Worm (Caenorhabditis elegans) whole organism, young adult: Measurements from ENCODE around the gene K02E11.7.

ENCODE experiments used
- F22D6.2 ChIP-seq: sonication (generic microtip); optimal IDR thresholded peaks from 2 replicates; lab custom pipeline; 2016; ENCODE audit warnings: mild to moderate bottlenecking, missing genetic modification characterization, missing compliant biosample characterization
- ceh-91 ChIP-seq: fragments of 200-800 bp; sonication (Bioruptor generic); IDR thresholded peaks from 2 replicates; pipeline ENCODE4 v1.3.6; 2022; ENCODE audit warnings: missing genetic modification reagents, missing genetic modification characterization, missing compliant biosample characterization
- die-1 ChIP-seq: sonication (generic microtip); optimal IDR thresholded peaks from 2 replicates; lab custom pipeline; 2016; ENCODE audit warnings: missing genotype, mild to moderate bottlenecking, missing genetic modification characterization, missing compliant biosample characterization
- lin-54 ChIP-seq: fragments of 200-800 bp; sonication (Bioruptor generic); optimal IDR thresholded peaks from 2 replicates; lab custom pipeline; 2018; ENCODE audit warnings: mild to moderate bottlenecking, missing genetic modification characterization, missing compliant biosample characterization
- nfya-2 ChIP-seq: fragments of 200-800 bp; sonication (Bioruptor generic); IDR thresholded peaks from 2 replicates; pipeline ENCODE4 v1.3.6; 2022; ENCODE audit warnings: missing genetic modification reagents, missing genetic modification characterization, missing compliant biosample characterization
- nhr-80 ChIP-seq: sonication (generic microtip); optimal IDR thresholded peaks from 2 replicates; lab custom pipeline; 2016; ENCODE audit warnings: missing genetic modification characterization, missing compliant biosample characterization
- pha-4 ChIP-seq: fragments of 150-350 bp; sonication (generic microtip); optimal IDR thresholded peaks from 2 replicates; lab custom pipeline; 2014; ENCODE audit warnings: missing biosample characterization, missing genetic modification reagents, missing genetic modification characterization
- unc-130 ChIP-seq: sonication (generic microtip); optimal IDR thresholded peaks from 2 replicates; lab custom pipeline; 2016; ENCODE audit warnings: missing genetic modification reagents, missing genetic modification characterization, missing compliant biosample characterization
- ztf-6 ChIP-seq: fragments of 200-800 bp; sonication (Bioruptor generic); IDR thresholded peaks from 2 replicates; pipeline ENCODE4 v1.3.6; 2022; ENCODE audit warnings: missing genetic modification reagents, missing genetic modification characterization, missing compliant biosample characterization

- TF ChIP-seq unc-130 (no peak), ceh-91 (GFP tag; lab: Robert Waterston, UW) (no peak), F22D6.2 (no peak), nfya-2 (GFP tag; lab: Robert Waterston, UW) (no peak), die-1 (no peak), nhr-80 (tag; lab: Kevin White, UChicago) (no peak), ztf-6 (no peak), pha-4 (tag; lab: Kevin White, UChicago) (no peak), lin-54 (no peak)
Observed at ce11 chrV:14252025-14252424, 2.1 kb downstream of the K02E11.7 start, which contains the start of gene K02E11.5.
